Worm (Caenorhabditis elegans) whole organism, young adult: ENCODE data around the gene abch-1.
A peak's percentile ranks its signal among the peaks of the same experiment; 100 is the strongest.

Source experiments
- B0019.2 ChIP-seq: fragments of 200-800 bp; sonication (Bioruptor generic); conservative IDR thresholded peaks from 2 replicates; pipeline ENCODE4 v1.3.6; 2022; ENCODE audit warnings: missing genetic modification reagents, missing genetic modification characterization, missing compliant biosample characterization
- B0035.1 ChIP-seq: sonication (generic microtip); optimal IDR thresholded peaks from 2 replicates; lab custom pipeline; 2016; ENCODE audit warnings: missing genetic modification characterization, mild to moderate bottlenecking, missing compliant biosample characterization, missing genotype, missing genetic modification reagents
- B0336.3 ChIP-seq: fragments of 200-800 bp; sonication (Bioruptor generic); IDR thresholded peaks from 2 replicates; pipeline ENCODE4 v1.3.6; 2022; ENCODE audit warnings: missing genetic modification characterization, missing compliant biosample characterization
- C06A6.2 ChIP-seq: fragments of 200-800 bp; sonication (Bioruptor generic); conservative IDR thresholded peaks from 2 replicates; pipeline ENCODE4 v1.3.6; 2022; ENCODE audit warnings: missing genetic modification characterization, missing compliant biosample characterization
- D2030.7 ChIP-seq: fragments of 200-800 bp; sonication (Bioruptor generic); IDR thresholded peaks from 2 replicates; pipeline ENCODE4 v1.3.6; 2022; ENCODE audit warnings: missing genetic modification reagents, missing genetic modification characterization, missing compliant biosample characterization
- F10E7.11 ChIP-seq: sonication (generic microtip); optimal IDR thresholded peaks from 2 replicates; lab custom pipeline; 2017; ENCODE audit warnings: mild to moderate bottlenecking, missing genetic modification characterization, moderate library complexity, missing compliant biosample characterization
- F52B5.7 ChIP-seq: sonication (generic microtip); optimal IDR thresholded peaks from 2 replicates; lab custom pipeline; 2016; ENCODE audit warnings: mild to moderate bottlenecking, missing genetic modification characterization, missing compliant biosample characterization
- Y53F4B.3 ChIP-seq: fragments of 200-800 bp; sonication (Bioruptor generic); IDR thresholded peaks from 2 replicates; pipeline ENCODE4 v1.3.6; 2022; ENCODE audit warnings: missing genetic modification reagents, missing genetic modification characterization, missing compliant biosample characterization
- Y79H2A.3 ChIP-seq: fragments of 200-800 bp; sonication (Bioruptor generic); conservative IDR thresholded peaks from 2 replicates; pipeline ENCODE4 v1.3.6; 2022; ENCODE audit warnings: missing genetic modification reagents, missing genetic modification characterization, missing compliant biosample characterization
- ZK185.1 ChIP-seq: sonication (generic microtip); optimal IDR thresholded peaks from 2 replicates; lab custom pipeline; 2016; ENCODE audit warnings: mild to moderate bottlenecking, missing genetic modification characterization, missing compliant biosample characterization; ENCODE audit not compliant: poor library complexity, severe bottlenecking
- ama-1 ChIP-seq, 3 experiments: fragments of 150-350 bp in 1 of 3; sonication (generic microtip) in 2 of 3; optimal IDR thresholded peaks; 2 replicates each; lab custom pipeline; 2014 to 2018; ENCODE audit warnings: missing biosample characterization in 2 of 3, missing genetic modification characterization in 2 of 3, missing genetic modification reagents in 2 of 3
- aptf-2 ChIP-seq: fragments of 200-800 bp; sonication (Bioruptor generic); conservative IDR thresholded peaks from 2 replicates; pipeline ENCODE4 v1.3.6; 2022; ENCODE audit warnings: missing genetic modification reagents, missing genetic modification characterization, missing compliant biosample characterization
- aptf-3 ChIP-seq: fragments of 200-800 bp; sonication (Bioruptor generic); IDR thresholded peaks from 2 replicates; pipeline ENCODE4 v1.3.6; 2022; ENCODE audit warnings: missing genetic modification characterization, missing compliant biosample characterization
- athp-1 ChIP-seq: sonication (generic microtip); optimal IDR thresholded peaks from 2 replicates; lab custom pipeline; 2017; ENCODE audit warnings: mild to moderate bottlenecking, missing genetic modification characterization, missing compliant biosample characterization
- bed-1 ChIP-seq: fragments of 200-800 bp; sonication (Bioruptor generic); IDR thresholded peaks from 2 replicates; pipeline ENCODE4 v1.3.6; 2022; ENCODE audit warnings: missing genetic modification reagents, missing genetic modification characterization, missing compliant biosample characterization
- ccch-3 ChIP-seq: fragments of 200-800 bp; sonication (Bioruptor generic); optimal IDR thresholded peaks from 2 replicates; lab custom pipeline; 2018; ENCODE audit warnings: mild to moderate bottlenecking, missing genetic modification characterization, missing compliant biosample characterization
- ceh-100 ChIP-seq: fragments of 200-800 bp; sonication (Bioruptor generic); IDR thresholded peaks from 2 replicates; pipeline ENCODE4 v1.3.6; 2022; ENCODE audit warnings: missing genetic modification reagents, missing genetic modification characterization, missing compliant biosample characterization
- ceh-40 ChIP-seq: fragments of 200-800 bp; sonication (Bioruptor generic); IDR thresholded peaks from 2 replicates; pipeline ENCODE4 v1.3.6; 2022; ENCODE audit warnings: missing genetic modification characterization, missing compliant biosample characterization
- ceh-79 ChIP-seq: sonication (generic microtip); optimal IDR thresholded peaks from 2 replicates; lab custom pipeline; 2017; ENCODE audit warnings: mild to moderate bottlenecking, missing genetic modification characterization, missing compliant biosample characterization
- chd-7 ChIP-seq: sonication (generic microtip); optimal IDR thresholded peaks from 2 replicates; lab custom pipeline; 2016; ENCODE audit warnings: mild to moderate bottlenecking, missing genetic modification characterization, moderate library complexity, missing compliant biosample characterization
- die-1 ChIP-seq: sonication (generic microtip); optimal IDR thresholded peaks from 2 replicates; lab custom pipeline; 2016; ENCODE audit warnings: missing genotype, mild to moderate bottlenecking, missing genetic modification characterization, missing compliant biosample characterization
- dpff-1 ChIP-seq: sonication (generic microtip); optimal IDR thresholded peaks from 2 replicates; lab custom pipeline; 2017; ENCODE audit warnings: mild to moderate bottlenecking, missing genetic modification characterization, missing compliant biosample characterization
- efl-1 ChIP-seq: fragments of 150-350 bp; optimal IDR thresholded peaks from 2 replicates; lab custom pipeline; 2014; ENCODE audit warnings: missing biosample characterization, missing genetic modification reagents, missing genetic modification characterization
- egl-18 ChIP-seq: fragments of 200-800 bp; sonication (Bioruptor generic); IDR thresholded peaks from 2 replicates; pipeline ENCODE4 v1.3.6; 2022; ENCODE audit warnings: missing genetic modification reagents, missing genetic modification characterization, missing compliant biosample characterization
- egrh-3 ChIP-seq: fragments of 200-800 bp; sonication (Bioruptor generic); IDR thresholded peaks from 2 replicates; pipeline ENCODE4 v1.3.6; 2022; ENCODE audit warnings: missing genetic modification reagents, missing genetic modification characterization, missing compliant biosample characterization
- gei-17 ChIP-seq: fragments of 200-800 bp; sonication (Bioruptor generic); optimal IDR thresholded peaks from 2 replicates; lab custom pipeline; 2018; ENCODE audit warnings: mild to moderate bottlenecking, missing genetic modification characterization, missing compliant biosample characterization
- him-1 ChIP-seq: sonication (generic microtip); optimal IDR thresholded peaks from 2 replicates; lab custom pipeline; 2016; ENCODE audit warnings: missing genotype, missing genetic modification reagents, missing genetic modification characterization, missing compliant biosample characterization
- hlh-26 ChIP-seq: fragments of 200-800 bp; sonication (Bioruptor generic); conservative IDR thresholded peaks from 2 replicates; pipeline ENCODE4 v1.3.6; 2022; ENCODE audit warnings: missing genetic modification reagents, missing genetic modification characterization, missing compliant biosample characterization
- let-607 ChIP-seq, 2 experiments: fragments of 200-800 bp in 1 of 2; sonication (Bioruptor generic) in 1 of 2; sonication (generic microtip) in 1 of 2; optimal IDR thresholded peaks; 2 replicates each; lab custom pipeline; 2016 to 2018; ENCODE audit warnings: mild to moderate bottlenecking in 2 of 2, missing compliant biosample characterization in 2 of 2, missing genetic modification characterization in 2 of 2, moderate library complexity in 2 of 2, missing genotype in 1 of 2
- lin-26 ChIP-seq: fragments of 200-800 bp; sonication (Bioruptor generic); IDR thresholded peaks from 2 replicates; pipeline ENCODE4 v1.3.6; 2022; ENCODE audit warnings: missing genetic modification reagents, missing genetic modification characterization, missing compliant biosample characterization
- lin-40 ChIP-seq: sonication (generic microtip); optimal IDR thresholded peaks from 2 replicates; lab custom pipeline; 2016; ENCODE audit warnings: missing genetic modification characterization, mild to moderate bottlenecking, missing compliant biosample characterization, missing genotype, missing genetic modification reagents
- lin-54 ChIP-seq: fragments of 200-800 bp; sonication (Bioruptor generic); optimal IDR thresholded peaks from 2 replicates; lab custom pipeline; 2018; ENCODE audit warnings: mild to moderate bottlenecking, missing genetic modification characterization, missing compliant biosample characterization
- lir-1 ChIP-seq: fragments of 200-800 bp; sonication (Bioruptor generic); conservative IDR thresholded peaks from 2 replicates; pipeline ENCODE4 v1.3.6; 2022; ENCODE audit warnings: missing genetic modification reagents, missing genetic modification characterization, missing compliant biosample characterization
- lsl-1 ChIP-seq: fragments of 200-800 bp; sonication (Bioruptor generic); optimal IDR thresholded peaks from 2 replicates; lab custom pipeline; 2018; ENCODE audit warnings: mild to moderate bottlenecking, missing genetic modification characterization, moderate library complexity, missing compliant biosample characterization
- madf-10 ChIP-seq: sonication (generic microtip); optimal IDR thresholded peaks from 2 replicates; lab custom pipeline; 2016; ENCODE audit warnings: mild to moderate bottlenecking, missing genetic modification characterization, missing compliant biosample characterization
- madf-6 ChIP-seq: fragments of 200-800 bp; sonication (Bioruptor generic); IDR thresholded peaks from 2 replicates; pipeline ENCODE4 v1.3.6; 2022; ENCODE audit warnings: missing genetic modification reagents, missing genetic modification characterization, missing compliant biosample characterization
- mes-4 ChIP-seq: sonication (generic microtip); optimal IDR thresholded peaks from 2 replicates; lab custom pipeline; 2016; ENCODE audit warnings: missing genotype, missing genetic modification characterization, missing compliant biosample characterization
- mxl-1 ChIP-seq: sonication (generic microtip); optimal IDR thresholded peaks from 2 replicates; lab custom pipeline; 2016; ENCODE audit warnings: missing genetic modification characterization, missing compliant biosample characterization
- nfyb-1 ChIP-seq: fragments of 200-800 bp; sonication (Bioruptor generic); IDR thresholded peaks from 2 replicates; pipeline ENCODE4 v1.3.6; 2022; ENCODE audit warnings: missing genetic modification reagents, missing genetic modification characterization, missing compliant biosample characterization
- nhr-27 ChIP-seq: fragments of 200-800 bp; sonication (Bioruptor generic); optimal IDR thresholded peaks from 2 replicates; lab custom pipeline; 2018; ENCODE audit warnings: mild to moderate bottlenecking, missing genetic modification characterization, moderate library complexity, missing compliant biosample characterization
- pbrm-1 ChIP-seq: fragments of 200-800 bp; sonication (Bioruptor generic); IDR thresholded peaks from 2 replicates; pipeline ENCODE4 v1.3.6; 2022; ENCODE audit warnings: missing genetic modification reagents, missing genetic modification characterization, missing compliant biosample characterization
- rcor-1 ChIP-seq: fragments of 200-800 bp; sonication (Bioruptor generic); IDR thresholded peaks from 2 replicates; pipeline ENCODE4 v1.3.6; 2022; ENCODE audit warnings: missing genetic modification reagents, missing genetic modification characterization, missing compliant biosample characterization
- sea-2 ChIP-seq: fragments of 200-800 bp; sonication (Bioruptor generic); IDR thresholded peaks from 2 replicates; pipeline ENCODE4 v1.3.6; 2022; ENCODE audit warnings: missing genetic modification characterization, missing compliant biosample characterization
- snpc-4 ChIP-seq, 5 experiments: fragments of 150-350 bp in 1 of 5; sonication (generic microtip) in 4 of 5; optimal IDR thresholded peaks; 2 replicates each; lab custom pipeline; 2014 to 2018; ENCODE audit warnings: missing genetic modification characterization in 5 of 5, missing biosample characterization in 3 of 5, antibody characterized with exemption in 2 of 5, mild to moderate bottlenecking in 2 of 5, missing compliant biosample characterization in 2 of 5, missing genotype in 2 of 5, moderate library complexity in 2 of 5, missing genetic modification reagents in 1 of 5
- tlf-1 ChIP-seq: fragments of 200-800 bp; sonication (Bioruptor generic); optimal IDR thresholded peaks from 2 replicates; lab custom pipeline; 2018; ENCODE audit warnings: mild to moderate bottlenecking, missing genetic modification characterization, missing compliant biosample characterization
- zfh-2 ChIP-seq: fragments of 200-800 bp; sonication (Bioruptor generic); conservative IDR thresholded peaks from 2 replicates; pipeline ENCODE4 v1.3.6; 2022; ENCODE audit warnings: missing genetic modification reagents, missing genetic modification characterization, missing compliant biosample characterization
- ztf-18 ChIP-seq: sonication (generic microtip); optimal IDR thresholded peaks from 2 replicates; lab custom pipeline; 2016; ENCODE audit warnings: missing genotype, mild to moderate bottlenecking, missing genetic modification characterization, missing compliant biosample characterization
- ztf-26 ChIP-seq: sonication (generic microtip); optimal IDR thresholded peaks from 2 replicates; lab custom pipeline; 2017; ENCODE audit warnings: missing genetic modification characterization, missing compliant biosample characterization
- ztf-28 ChIP-seq: fragments of 200-800 bp; sonication (Bioruptor generic); IDR thresholded peaks from 2 replicates; pipeline ENCODE4 v1.3.6; 2022; ENCODE audit warnings: missing genetic modification reagents, missing genetic modification characterization, missing compliant biosample characterization

The abch-1 gene

DNA sequence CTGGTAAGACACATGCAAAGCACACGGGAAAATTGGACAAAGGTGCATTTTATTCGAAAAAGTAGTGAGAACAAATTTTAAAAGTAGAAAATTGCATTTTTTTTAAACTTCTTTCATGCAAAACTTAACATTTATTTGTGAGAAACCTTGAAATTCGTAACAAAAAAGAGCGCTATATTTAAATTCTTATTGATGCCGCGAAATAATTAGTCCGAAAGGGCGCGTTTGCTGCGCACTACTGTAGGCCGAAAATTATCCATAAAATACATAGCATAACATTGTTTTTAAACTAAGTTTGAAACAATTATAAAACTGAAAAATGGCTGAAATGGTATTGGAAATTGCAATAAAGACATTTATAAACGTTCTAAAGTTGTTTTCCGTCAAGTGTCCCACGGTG, 11.7 kb downstream of the abch-1 start (continued):
- TF ChIP-seq lir-1 (GFP tag; lab: Robert Waterston, UW) (no peak), tlf-1 (GFP tag; lab: Kevin White, UChicago) (no peak), ceh-79 (tag; lab: Kevin White, UChicago) (no peak), pbrm-1 (GFP tag; lab: Robert Waterston, UW) (no peak), let-607 (tag; optimal IDR thresholded peaks at IDR 0.05; lab: Kevin White, UChicago) (no peak), F52B5.7 (tag; lab: Kevin White, UChicago) (no peak), egl-18 (GFP tag; lab: Robert Waterston, UW) (no peak), mes-4 (tag; lab: Kevin White, UChicago) (no peak), hlh-26 (no peak), C06A6.2 (GFP tag; lab: Robert Waterston, UW) (no peak), Y53F4B.3 (GFP tag; lab: Robert Waterston, UW) (no peak), die-1 (tag; lab: Kevin White, UChicago) (no peak), nhr-27 (tag; lab: Kevin White, UChicago) (no peak), mxl-1 (no peak), ceh-100 (GFP tag; lab: Robert Waterston, UW) (0 out of 2 replicates have a peak, but pooled peaks have one; percentile 28), ZK185.1 (tag; lab: Kevin White, UChicago) (no peak), F10E7.11 (tag; lab: Kevin White, UChicago) (no peak), aptf-2 (GFP tag; lab: Robert Waterston, UW) (no peak), snpc-4 (GFP tag; optimal IDR thresholded peaks at IDR 0.05; lab: Kevin White, UChicago) (no peak), snpc-4 (tag; optimal IDR thresholded peaks at IDR 0.05; lab: Kevin White, UChicago) (no peak), lin-54 (GFP tag; lab: Kevin White, UChicago) (peak; percentile 39), egrh-3 (GFP tag; lab: Robert Waterston, UW) (no peak), athp-1 (tag; lab: Kevin White, UChicago) (no peak), madf-10 (tag; lab: Kevin White, UChicago) (no peak), zfh-2 (GFP tag; lab: Robert Waterston, UW) (no peak), bed-1 (GFP tag; lab: Robert Waterston, UW) (no peak), ceh-40 (no peak), Y79H2A.3 (GFP tag; lab: Robert Waterston, UW) (no peak), ztf-26 (tag; lab: Kevin White, UChicago) (no peak), B0035.1 (tag; lab: Kevin White, UChicago) (no peak), lin-40 (no peak), gei-17 (GFP tag; lab: Kevin White, UChicago) (no peak), lin-26 (GFP tag; lab: Robert Waterston, UW) (no peak), nfyb-1 (GFP tag; lab: Robert Waterston, UW) (no peak), ama-1 (optimal IDR thresholded peaks at IDR 0.05; lab: Kevin White, UChicago) (no peak), ama-1 (GFP tag; optimal IDR thresholded peaks at IDR 0.05; lab: Kevin White, UChicago) (no peak), ztf-28 (GFP tag; lab: Robert Waterston, UW) (no peak), B0019.2 (no peak), him-1 (tag; lab: Kevin White, UChicago) (no peak), D2030.7 (GFP tag; lab: Robert Waterston, UW) (peak; percentile 61; the same call in 1 of the 2 replicates), B0336.3 (GFP tag; lab: Robert Waterston, UW) (no peak), ztf-18 (no peak), lsl-1 (peak; percentile 82), efl-1 (GFP tag; lab: Kevin White, UChicago) (peak; percentile 94), rcor-1 (GFP tag; lab: Robert Waterston, UW) (peak; percentile 40; the same call in 1 of the 2 replicates), ccch-3 (no peak), aptf-3 (no peak), chd-7 (no peak), sea-2 (GFP tag; lab: Robert Waterston, UW) (no peak), dpff-1 (tag; lab: Kevin White, UChicago) (no peak), madf-6 (GFP tag; lab: Robert Waterston, UW) (peak; percentile 90)
